Worm (Caenorhabditis elegans) whole organism, midembryonic: ENCODE measurements around the gene rsp-7.

Experiments used
- T22C8.4 ChIP-seq: fragments of 200-800 bp; sonication (Bioruptor generic); IDR thresholded peaks from 2 replicates; pipeline ENCODE4 v1.3.6; 2022; ENCODE audit warnings: missing genetic modification characterization, missing compliant biosample characterization
- cog-1 ChIP-seq: sonication (generic microtip); optimal IDR thresholded peaks from 2 replicates; lab custom pipeline; 2016; ENCODE audit warnings: missing genetic modification characterization, missing compliant biosample characterization
- flt-1 ChIP-seq: fragments of 200-800 bp; sonication (Bioruptor generic); IDR thresholded peaks from 2 replicates; pipeline ENCODE4 v1.3.6; 2022; ENCODE audit warnings: missing genetic modification characterization, missing compliant biosample characterization
- klf-2 ChIP-seq: fragments of 200-800 bp; sonication (Bioruptor generic); conservative IDR thresholded peaks from 2 replicates; pipeline ENCODE4 v1.3.6; 2022; ENCODE audit warnings: missing genetic modification reagents, missing genetic modification characterization, missing compliant biosample characterization
- med-1 ChIP-seq: sonication (generic microtip); optimal IDR thresholded peaks from 2 replicates; lab custom pipeline; 2017; ENCODE audit warnings: missing genetic modification characterization, mild to moderate bottlenecking, missing compliant biosample characterization, antibody characterized with exemption, missing genetic modification reagents; ENCODE audit not compliant: insufficient read depth
- ref-1 ChIP-seq: fragments of 200-800 bp; sonication (Bioruptor generic); conservative IDR thresholded peaks from 2 replicates; pipeline ENCODE4 v1.3.6; 2022; ENCODE audit warnings: missing genetic modification reagents, missing genetic modification characterization, missing compliant biosample characterization
- tab-1 ChIP-seq: fragments of 200-800 bp; sonication (Bioruptor generic); IDR thresholded peaks from 2 replicates; pipeline ENCODE4 v1.3.6; 2022; ENCODE audit warnings: missing genetic modification characterization, missing compliant biosample characterization
- ztf-23 ChIP-seq: fragments of 200-800 bp; sonication (Bioruptor generic); IDR thresholded peaks from 2 replicates; pipeline ENCODE4 v1.3.6; 2022; ENCODE audit warnings: missing genetic modification reagents, missing genetic modification characterization, missing compliant biosample characterization
- ztf-29 ChIP-seq: fragments of 200-800 bp; sonication (Bioruptor generic); IDR thresholded peaks from 2 replicates; pipeline ENCODE4 v1.3.6; 2022; ENCODE audit warnings: missing genetic modification reagents, missing genetic modification characterization, missing compliant biosample characterization

The rsp-7 gene

DNA sequence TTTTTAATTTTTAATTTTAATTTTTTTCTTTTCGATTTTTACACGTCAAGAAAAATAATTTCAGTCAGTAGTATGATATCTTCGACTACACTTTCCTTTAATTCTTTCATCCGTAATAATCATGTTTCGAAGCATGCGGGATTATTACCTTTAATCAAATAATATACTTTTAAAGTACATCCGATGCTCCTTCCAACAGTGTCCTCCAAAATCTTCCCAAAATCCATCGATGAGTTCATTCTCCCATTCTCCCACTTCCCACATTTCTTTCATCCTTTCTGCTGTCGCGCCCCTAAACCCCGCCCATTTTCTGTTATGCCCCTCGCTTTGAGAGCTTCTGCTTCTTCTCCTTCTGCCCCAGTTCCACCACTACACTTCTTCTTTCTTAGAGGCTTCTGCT lies 35.7 kb downstream of the rsp-7 start, which contains the start of gene lgc-57:
Gene lgc-57 (plus strand): TSS at position 301 of the 400 bp plus-strand sequence.
- TF ChIP-seq ztf-29 (GFP tag; lab: Robert Waterston, UW) (no peak), med-1 (GFP tag; lab: Kevin White, UChicago) (no peak), tab-1 (no peak), klf-2 (GFP tag; lab: Robert Waterston, UW) (no peak), ztf-23 (GFP tag; lab: Robert Waterston, UW) (no peak), flt-1 (GFP tag; lab: Robert Waterston, UW) (no peak), cog-1 (tag; lab: Kevin White, UChicago) (no peak)

DNA sequence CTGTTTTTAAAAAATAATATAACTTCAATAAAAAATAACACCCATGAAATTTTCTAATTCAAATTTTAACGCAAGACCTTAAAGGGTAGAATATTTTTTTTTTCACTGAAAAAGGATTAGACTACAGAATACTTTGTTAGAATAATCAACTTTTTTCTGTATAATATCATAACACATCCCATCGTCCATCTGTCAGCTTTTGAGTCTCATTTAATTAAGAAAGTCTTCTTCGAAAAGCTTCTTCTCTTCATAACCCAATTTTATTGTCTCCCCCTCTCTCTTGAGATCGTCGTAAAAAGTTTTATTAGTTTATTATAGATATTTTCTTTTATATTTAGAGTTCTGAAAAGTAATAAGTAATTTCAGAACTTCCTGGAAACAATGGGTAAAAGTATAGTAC lies 37.1 kb downstream of the rsp-7 start:
- no peak for TF ChIP-seq T22C8.4 (GFP tag; lab: Robert Waterston, UW)
- TF ChIP-seq ref-1, result no peak
- no peak for TF ChIP-seq cog-1 (tag; lab: Kevin White, UChicago)
- no peak for TF ChIP-seq med-1 (GFP tag; lab: Kevin White, UChicago)

DNA sequence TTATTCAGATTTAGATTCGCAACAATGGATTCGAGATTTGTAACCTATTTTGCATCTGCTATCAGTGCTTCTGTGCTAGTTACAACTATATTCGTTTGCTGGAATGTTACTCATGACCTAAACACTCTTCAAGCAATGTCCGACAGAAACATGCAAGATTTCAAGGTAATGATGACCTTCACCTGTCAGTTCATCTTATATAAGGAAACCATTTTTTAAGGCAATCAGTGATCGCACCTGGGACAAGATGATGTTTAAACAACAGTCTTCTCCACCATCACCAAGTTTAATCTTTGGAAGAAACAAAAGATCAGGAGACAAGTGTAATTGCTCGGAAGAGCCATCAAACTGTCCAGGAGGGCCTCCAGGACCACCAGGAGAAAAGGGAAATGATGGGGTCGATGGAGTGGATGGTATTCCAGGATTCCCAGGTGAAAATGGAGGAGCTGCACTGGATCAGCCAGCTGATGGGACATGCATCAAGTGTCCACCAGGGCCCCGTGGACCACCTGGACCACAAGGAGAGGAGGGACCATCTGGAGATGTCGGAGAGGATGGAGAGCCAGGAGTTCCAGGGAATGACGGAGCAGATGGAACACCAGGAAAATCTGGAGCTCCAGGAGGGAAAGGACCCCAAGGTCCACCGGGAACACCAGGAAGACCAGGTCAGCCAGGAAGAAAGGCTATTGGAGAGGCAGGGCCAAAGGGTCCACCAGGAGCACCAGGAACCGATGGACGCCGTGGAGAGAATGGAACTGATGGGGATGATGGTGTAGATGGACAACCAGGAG lies 44.8 kb downstream of the rsp-7 start, which contains the start of gene col-79:
Gene col-79 (plus strand): TSS at position 20 of the 791 bp plus-strand sequence.
- TF ChIP-seq ztf-29 (GFP tag; lab: Robert Waterston, UW) (no peak), T22C8.4 (GFP tag; lab: Robert Waterston, UW) (no peak), med-1 (GFP tag; lab: Kevin White, UChicago) (no peak), ref-1 (no peak), cog-1 (tag; lab: Kevin White, UChicago) (no peak), klf-2 (GFP tag; lab: Robert Waterston, UW) (no peak), flt-1 (GFP tag; lab: Robert Waterston, UW) (no peak), ztf-23 (GFP tag; lab: Robert Waterston, UW) (0 out of 2 replicates have a peak, but pooled peaks have one; percentile 23)

DNA sequence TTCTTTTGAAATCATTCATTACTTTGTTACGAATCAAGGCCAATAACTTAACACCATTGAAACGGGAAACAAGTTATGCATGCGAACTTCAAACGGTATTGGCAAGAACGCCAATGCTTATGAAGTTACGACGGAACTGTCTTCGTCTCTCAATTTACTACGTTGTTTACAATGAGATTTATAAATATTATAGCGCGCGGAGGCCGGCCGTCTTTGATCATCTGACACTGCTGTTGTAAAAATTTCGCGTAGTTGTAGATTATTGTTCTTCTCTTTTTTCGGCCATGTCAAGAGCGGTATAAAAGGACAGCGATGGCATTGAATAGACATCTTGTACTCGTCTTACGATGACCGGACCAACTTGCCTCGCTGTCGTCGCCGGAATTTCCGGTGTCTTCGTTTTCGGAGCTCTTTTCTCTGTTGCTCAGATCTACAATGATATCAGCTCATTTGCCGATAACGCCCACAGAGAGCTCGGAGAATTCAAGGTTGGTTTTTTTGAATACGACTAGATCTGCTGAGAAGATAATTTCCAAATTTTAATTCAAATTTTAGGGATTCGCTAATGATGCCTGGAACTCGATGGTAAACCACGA lies 45.7 kb downstream of the rsp-7 start, which contains the start of gene col-39:
Gene col-39 (plus strand): TSS at position 342 of the 596 bp plus-strand sequence.
- no peak for TF ChIP-seq cog-1 (tag; lab: Kevin White, UChicago)
- no peak for TF ChIP-seq med-1 (GFP tag; lab: Kevin White, UChicago)
- TF ChIP-seq ztf-29 (GFP tag; lab: Robert Waterston, UW), result no peak
- no peak for TF ChIP-seq tab-1
- no peak for TF ChIP-seq ztf-23 (GFP tag; lab: Robert Waterston, UW)
- TF ChIP-seq klf-2 (GFP tag; lab: Robert Waterston, UW), result no peak
- no peak for TF ChIP-seq ref-1
- TF ChIP-seq flt-1 (GFP tag; lab: Robert Waterston, UW), result no peak
- TF ChIP-seq T22C8.4 (GFP tag; lab: Robert Waterston, UW), result no peak

DNA sequence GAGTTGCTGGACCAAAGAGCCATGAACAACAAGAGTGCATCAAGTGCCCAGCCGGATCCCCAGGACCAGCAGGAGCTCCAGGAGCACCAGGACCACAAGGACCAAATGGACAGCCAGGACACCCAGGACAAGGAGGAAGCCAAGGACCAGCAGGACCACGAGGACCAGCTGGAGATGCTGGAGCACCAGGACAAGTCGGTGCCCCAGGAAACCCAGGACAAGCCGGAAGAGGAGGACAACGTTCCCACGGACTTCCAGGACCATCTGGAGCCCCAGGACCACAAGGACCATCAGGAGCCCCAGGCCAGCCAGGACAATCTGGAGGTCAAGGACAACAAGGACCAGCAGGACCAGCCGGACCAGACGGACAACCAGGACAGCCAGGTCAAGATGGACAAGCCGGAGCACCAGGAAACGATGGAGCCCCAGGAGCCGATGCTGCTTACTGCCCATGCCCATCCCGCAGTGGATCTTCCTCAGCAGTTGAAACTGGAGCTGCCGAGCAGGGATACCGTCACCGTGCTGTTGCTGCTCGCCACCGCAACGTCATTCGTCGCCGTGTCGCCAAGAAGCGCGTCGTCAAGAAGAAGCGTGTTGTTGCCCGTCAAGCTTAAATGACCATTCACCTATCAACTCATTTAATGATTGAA lies 46.5 kb downstream of the rsp-7 start:
- TF ChIP-seq tab-1, result no peak
- TF ChIP-seq klf-2 (GFP tag; lab: Robert Waterston, UW), result no peak
- no peak for TF ChIP-seq flt-1 (GFP tag; lab: Robert Waterston, UW)
- no peak for TF ChIP-seq med-1 (GFP tag; lab: Kevin White, UChicago)
- TF ChIP-seq ref-1, result no peak
- no peak for TF ChIP-seq T22C8.4 (GFP tag; lab: Robert Waterston, UW)
- no peak for TF ChIP-seq ztf-29 (GFP tag; lab: Robert Waterston, UW)
- TF ChIP-seq cog-1 (tag; lab: Kevin White, UChicago), result no peak

DNA sequence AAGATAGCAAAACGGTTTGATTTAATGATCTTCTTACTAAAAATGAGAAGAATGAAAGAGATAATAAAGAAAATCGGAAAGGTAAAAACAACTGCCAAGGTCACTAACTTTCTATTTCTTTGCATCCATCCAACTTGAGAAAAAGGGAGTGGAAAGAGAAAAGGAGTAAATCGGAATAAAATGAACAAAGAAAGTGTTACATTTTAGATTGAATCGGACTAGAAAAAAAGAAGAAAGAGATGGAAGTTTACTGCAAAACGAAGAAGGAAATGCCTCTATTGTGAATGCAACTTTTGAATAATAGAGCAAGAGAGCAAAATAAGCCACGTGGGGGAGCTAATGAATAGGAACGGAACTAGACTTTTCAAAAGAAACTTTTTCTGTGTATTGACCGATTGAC lies 47.0 kb downstream of the rsp-7 start:
- no peak for TF ChIP-seq ztf-29 (GFP tag; lab: Robert Waterston, UW)
- TF ChIP-seq T22C8.4 (GFP tag; lab: Robert Waterston, UW), result no peak
- no peak for TF ChIP-seq flt-1 (GFP tag; lab: Robert Waterston, UW)
- no peak for TF ChIP-seq tab-1
- TF ChIP-seq med-1 (GFP tag; lab: Kevin White, UChicago), result no peak
- no peak for TF ChIP-seq ztf-23 (GFP tag; lab: Robert Waterston, UW)
- TF ChIP-seq cog-1 (tag; lab: Kevin White, UChicago), result no peak
- TF ChIP-seq klf-2 (GFP tag; lab: Robert Waterston, UW), result no peak
- no peak for TF ChIP-seq ref-1

DNA sequence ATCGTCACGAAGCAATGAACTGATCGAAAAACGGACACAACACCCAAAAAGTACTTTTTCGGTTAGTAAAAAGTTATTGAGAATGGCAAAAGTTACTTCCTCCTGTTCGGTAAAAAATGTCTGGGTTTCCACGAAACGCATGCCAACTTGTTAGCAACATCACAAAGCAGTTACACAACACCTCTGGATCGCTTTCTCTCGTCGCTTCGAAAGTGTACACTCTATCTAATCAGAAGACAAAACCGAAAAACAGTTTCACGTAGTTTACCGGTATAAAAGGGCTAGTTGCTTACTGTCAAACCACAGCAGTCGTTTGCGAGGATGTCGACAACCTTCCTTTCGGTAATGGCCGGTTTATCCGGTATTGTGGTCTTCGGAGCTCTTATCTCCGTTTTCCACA lies 47.9 kb downstream of the rsp-7 start, which contains the start of gene col-80:
Gene col-80 (plus strand): TSS at position 301 of the 400 bp plus-strand sequence.
- no peak for TF ChIP-seq ztf-29 (GFP tag; lab: Robert Waterston, UW)
- TF ChIP-seq ztf-23 (GFP tag; lab: Robert Waterston, UW), result no peak
- TF ChIP-seq med-1 (GFP tag; lab: Kevin White, UChicago), result no peak
- no peak for TF ChIP-seq flt-1 (GFP tag; lab: Robert Waterston, UW)
- no peak for TF ChIP-seq klf-2 (GFP tag; lab: Robert Waterston, UW)
- TF ChIP-seq cog-1 (tag; lab: Kevin White, UChicago), result no peak
- TF ChIP-seq ref-1, result no peak
- TF ChIP-seq tab-1, result no peak
- no peak for TF ChIP-seq T22C8.4 (GFP tag; lab: Robert Waterston, UW)

DNA sequence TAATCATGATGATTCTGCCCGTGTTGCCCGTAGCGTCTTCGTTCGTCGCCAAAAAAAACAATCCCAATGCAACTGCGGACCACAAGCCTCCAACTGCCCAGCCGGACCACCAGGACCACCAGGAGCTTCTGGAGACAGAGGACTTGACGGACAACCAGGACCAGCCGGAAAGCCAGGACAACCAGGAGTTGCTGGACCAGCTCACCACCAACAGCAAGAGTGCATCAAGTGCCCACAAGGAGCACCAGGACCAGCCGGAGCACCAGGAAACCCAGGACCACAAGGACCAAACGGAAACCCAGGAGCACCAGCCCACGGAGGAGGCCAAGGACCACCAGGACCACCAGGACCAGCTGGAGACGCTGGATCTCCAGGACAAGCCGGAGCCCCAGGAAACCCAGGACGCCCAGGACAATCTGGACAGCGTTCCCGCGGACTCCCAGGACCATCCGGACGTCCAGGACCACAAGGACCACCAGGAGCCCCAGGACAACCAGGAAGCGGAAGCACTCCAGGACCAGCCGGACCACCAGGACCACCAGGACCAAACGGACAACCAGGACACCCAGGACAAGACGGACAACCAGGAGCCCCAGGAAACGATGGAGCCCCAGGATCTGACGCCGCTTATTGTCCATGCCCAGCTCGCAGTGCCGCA lies 48.6 kb downstream of the rsp-7 start:
- TF ChIP-seq flt-1 (GFP tag; lab: Robert Waterston, UW), result no peak
- no peak for TF ChIP-seq T22C8.4 (GFP tag; lab: Robert Waterston, UW)
- TF ChIP-seq ztf-29 (GFP tag; lab: Robert Waterston, UW), result no peak
